Worm (Caenorhabditis elegans) whole organism, L1 larva: ENCODE measurements around the gene tag-297.

ENCODE experiments used
- C04F5.9 ChIP-seq: sonication (generic microtip); optimal IDR thresholded peaks from 2 replicates; lab custom pipeline; 2016; ENCODE audit warnings: missing genetic modification characterization, missing compliant biosample characterization
- C34B4.2 ChIP-seq: sonication (generic microtip); optimal IDR thresholded peaks from 2 replicates; lab custom pipeline; 2017; ENCODE audit warnings: mild to moderate bottlenecking, missing genetic modification characterization, missing compliant biosample characterization
- Y116A8C.19 ChIP-seq: sonication (generic microtip); optimal IDR thresholded peaks from 2 replicates; lab custom pipeline; 2016; ENCODE audit warnings: missing compliant biosample characterization, missing genetic modification characterization, borderline replicate concordance
- alr-1 ChIP-seq: fragments of 200-800 bp; sonication (Bioruptor generic); optimal IDR thresholded peaks from 2 replicates; lab custom pipeline; 2018; ENCODE audit warnings: borderline replicate concordance, mild to moderate bottlenecking, missing genetic modification characterization, missing compliant biosample characterization
- ama-1 ChIP-seq: fragments of 150-350 bp; optimal IDR thresholded peaks from 2 replicates; lab custom pipeline; 2014
- blmp-1 ChIP-seq: fragments of 150-350 bp; optimal IDR thresholded peaks from 2 replicates; lab custom pipeline; 2014; ENCODE audit warnings: missing biosample characterization, missing genetic modification characterization
- ceh-63 ChIP-seq: fragments of 200-800 bp; sonication (Bioruptor generic); optimal IDR thresholded peaks from 2 replicates; lab custom pipeline; 2018; ENCODE audit warnings: mild to moderate bottlenecking, missing genetic modification characterization, missing compliant biosample characterization
- ces-1 ChIP-seq: fragments of 150-350 bp; optimal IDR thresholded peaks from 2 replicates; lab custom pipeline; 2014; ENCODE audit warnings: missing biosample characterization, missing genetic modification reagents, missing genetic modification characterization
- dpl-1 ChIP-seq, 3 experiments: fragments of 150-350 bp in 2 of 3; sonication (generic microtip) in 1 of 3; optimal IDR thresholded peaks; 2 replicates each; lab custom pipeline; 2014 to 2017; ENCODE audit warnings: missing biosample characterization in 3 of 3, missing genetic modification characterization in 3 of 3, missing genetic modification reagents in 3 of 3
- dsc-1 ChIP-seq: sonication (generic microtip); optimal IDR thresholded peaks from 2 replicates; lab custom pipeline; 2016; ENCODE audit warnings: mild to moderate bottlenecking, missing genetic modification characterization, missing compliant biosample characterization
- efl-1 ChIP-seq, 4 experiments: fragments of 150-350 bp; optimal IDR thresholded peaks in 3 of 4; peaks in 1 of 4; 1 replicate in 1 of 4; 2 replicates in 3 of 4; lab custom pipeline; 2014; ENCODE audit warnings: missing biosample characterization in 2 of 4, missing genetic modification characterization in 2 of 4, missing genetic modification reagents in 2 of 4
- efl-3 ChIP-seq: fragments of 200-800 bp; sonication (Bioruptor generic); optimal IDR thresholded peaks from 2 replicates; lab custom pipeline; 2018; ENCODE audit warnings: mild to moderate bottlenecking, missing genetic modification characterization, missing compliant biosample characterization
- egl-27 ChIP-seq, 2 experiments: fragments of 150-350 bp in 1 of 2; sonication (generic microtip); optimal IDR thresholded peaks; 3 replicates each; lab custom pipeline; 2017 to 2018; ENCODE audit warnings: missing biosample characterization in 2 of 2, missing genetic modification characterization in 2 of 2, missing genetic modification reagents in 2 of 2
- elt-2 ChIP-seq: sonication (generic microtip); optimal IDR thresholded peaks from 2 replicates; lab custom pipeline; 2016; ENCODE audit warnings: missing genetic modification characterization, mild to moderate bottlenecking, inconsistent platforms, missing compliant biosample characterization, missing genetic modification reagents
- elt-3 ChIP-seq, 6 experiments: fragments of 150-350 bp in 1 of 6; sonication (generic microtip); optimal IDR thresholded peaks; 2 replicates each; lab custom pipeline; 2017 to 2018; ENCODE audit warnings: missing biosample characterization in 6 of 6, missing genetic modification characterization in 6 of 6, inconsistent platforms in 1 of 6
- fkh-10 ChIP-seq: sonication (generic microtip); optimal IDR thresholded peaks from 2 replicates; lab custom pipeline; 2017; ENCODE audit warnings: missing biosample characterization, missing genetic modification reagents, missing genetic modification characterization
- fkh-8 ChIP-seq: sonication (generic microtip); optimal IDR thresholded peaks from 2 replicates; lab custom pipeline; 2016; ENCODE audit warnings: mild to moderate bottlenecking, missing genetic modification characterization, missing compliant biosample characterization
- grh-1 ChIP-seq: fragments of 200-800 bp; sonication (Bioruptor generic); IDR thresholded peaks from 2 replicates; pipeline ENCODE4 v1.3.6; 2022; ENCODE audit warnings: missing genetic modification reagents, missing genetic modification characterization, missing compliant biosample characterization
- hlh-17 ChIP-seq: fragments of 200-800 bp; sonication (Bioruptor generic); optimal IDR thresholded peaks from 2 replicates; lab custom pipeline; 2018; ENCODE audit warnings: missing genetic modification characterization, mild to moderate bottlenecking, missing compliant biosample characterization, moderate library complexity, borderline replicate concordance
- hlh-4 ChIP-seq: sonication (generic microtip); optimal IDR thresholded peaks from 2 replicates; lab custom pipeline; 2016; ENCODE audit warnings: mild to moderate bottlenecking, missing genetic modification characterization, missing compliant biosample characterization
- irx-1 ChIP-seq: sonication (generic microtip); optimal IDR thresholded peaks from 2 replicates; lab custom pipeline; 2016; ENCODE audit warnings: missing genetic modification characterization, missing compliant biosample characterization
- isw-1 ChIP-seq: fragments of 200-800 bp; sonication (Bioruptor generic); IDR thresholded peaks from 2 replicates; pipeline ENCODE4 v1.3.6; 2022; ENCODE audit warnings: missing genetic modification characterization, missing compliant biosample characterization
- lin-13 ChIP-seq: fragments of 150-350 bp; optimal IDR thresholded peaks from 2 replicates; lab custom pipeline; 2014; ENCODE audit warnings: missing biosample characterization, missing genetic modification reagents, missing genetic modification characterization
- lin-14 ChIP-seq: fragments of 200-800 bp; sonication (Bioruptor generic); optimal IDR thresholded peaks from 2 replicates; lab custom pipeline; 2018; ENCODE audit warnings: mild to moderate bottlenecking, missing genetic modification characterization, moderate library complexity, missing compliant biosample characterization
- lin-39 ChIP-seq: fragments of 150-350 bp; optimal IDR thresholded peaks from 2 replicates; lab custom pipeline; 2014; ENCODE audit warnings: missing biosample characterization, missing genetic modification reagents, missing genetic modification characterization
- lir-3 ChIP-seq: sonication (generic microtip); optimal IDR thresholded peaks from 2 replicates; lab custom pipeline; 2016; ENCODE audit warnings: mild to moderate bottlenecking, missing genetic modification characterization, moderate library complexity, missing compliant biosample characterization; ENCODE audit not compliant: poor library complexity
- mef-2 ChIP-seq: fragments of 150-350 bp; optimal IDR thresholded peaks from 2 replicates; lab custom pipeline; 2014; ENCODE audit warnings: missing biosample characterization, missing genetic modification characterization
- nhr-19 ChIP-seq: fragments of 200-800 bp; sonication (Bioruptor generic); conservative IDR thresholded peaks from 2 replicates; pipeline ENCODE4 v1.3.6; 2022; ENCODE audit warnings: missing genetic modification characterization, missing compliant biosample characterization
- nhr-20 ChIP-seq: sonication (generic microtip); optimal IDR thresholded peaks from 2 replicates; lab custom pipeline; 2016; ENCODE audit warnings: mild to moderate bottlenecking, missing genetic modification characterization, missing compliant biosample characterization
- nhr-237 ChIP-seq: fragments of 150-350 bp; optimal IDR thresholded peaks from 2 replicates; lab custom pipeline; 2014; ENCODE audit warnings: missing biosample characterization, missing genetic modification characterization
- nhr-47 ChIP-seq: sonication (generic microtip); optimal IDR thresholded peaks from 2 replicates; lab custom pipeline; 2016; ENCODE audit warnings: mild to moderate bottlenecking, missing genetic modification characterization, moderate library complexity, missing compliant biosample characterization
- nhr-71 ChIP-seq: sonication (generic microtip); optimal IDR thresholded peaks from 2 replicates; lab custom pipeline; 2016; ENCODE audit warnings: mild to moderate bottlenecking, missing genetic modification characterization, moderate library complexity, missing compliant biosample characterization
- nhr-76 ChIP-seq: sonication (generic microtip); optimal IDR thresholded peaks from 2 replicates; lab custom pipeline; 2017; ENCODE audit warnings: missing biosample characterization, missing genetic modification characterization
- nhr-77 ChIP-seq: fragments of 150-350 bp; optimal IDR thresholded peaks from 2 replicates; lab custom pipeline; 2014; ENCODE audit warnings: missing biosample characterization, missing genetic modification characterization
- nhr-90 ChIP-seq: sonication (generic microtip); optimal IDR thresholded peaks from 2 replicates; lab custom pipeline; 2016; ENCODE audit warnings: mild to moderate bottlenecking, missing genetic modification characterization, missing compliant biosample characterization; ENCODE audit not compliant: poor library complexity
- pax-3 ChIP-seq: fragments of 200-800 bp; sonication (Bioruptor generic); optimal IDR thresholded peaks from 2 replicates; lab custom pipeline; 2018; ENCODE audit warnings: mild to moderate bottlenecking, missing genetic modification characterization, moderate library complexity, missing compliant biosample characterization
- pqm-1 ChIP-seq: sonication (generic microtip); optimal IDR thresholded peaks from 3 replicates; lab custom pipeline; 2017; ENCODE audit warnings: missing biosample characterization, missing genetic modification characterization
- rnt-1 ChIP-seq: sonication (generic microtip); optimal IDR thresholded peaks from 2 replicates; lab custom pipeline; 2016; ENCODE audit warnings: mild to moderate bottlenecking, missing genetic modification characterization, moderate library complexity, missing compliant biosample characterization
- snpc-4 ChIP-seq: fragments of 150-350 bp; optimal IDR thresholded peaks from 2 replicates; lab custom pipeline; 2014; ENCODE audit warnings: missing biosample characterization, missing genetic modification characterization
- snu-23 ChIP-seq: sonication (generic microtip); optimal IDR thresholded peaks from 2 replicates; lab custom pipeline; 2016; ENCODE audit warnings: missing genetic modification characterization, missing compliant biosample characterization
- sox-4 ChIP-seq: sonication (generic microtip); optimal IDR thresholded peaks from 2 replicates; lab custom pipeline; 2016; ENCODE audit warnings: missing genetic modification characterization, missing compliant biosample characterization
- swsn-7 ChIP-seq: sonication (generic microtip); optimal IDR thresholded peaks from 2 replicates; lab custom pipeline; 2016; ENCODE audit warnings: missing genetic modification characterization, missing compliant biosample characterization
- unc-130 ChIP-seq: fragments of 150-350 bp; optimal IDR thresholded peaks from 2 replicates; lab custom pipeline; 2017; ENCODE audit warnings: missing biosample characterization, missing genetic modification characterization, inconsistent platforms
- vab-15 ChIP-seq: sonication (generic microtip); optimal IDR thresholded peaks from 2 replicates; lab custom pipeline; 2017; ENCODE audit warnings: missing genotype, mild to moderate bottlenecking, missing genetic modification characterization, missing compliant biosample characterization
- zag-1 ChIP-seq: fragments of 150-350 bp; optimal IDR thresholded peaks from 2 replicates; lab custom pipeline; 2014; ENCODE audit warnings: missing biosample characterization, missing genetic modification characterization
- zip-4 ChIP-seq: fragments of 200-800 bp; sonication (Bioruptor generic); optimal IDR thresholded peaks from 2 replicates; lab custom pipeline; 2018; ENCODE audit warnings: mild to moderate bottlenecking, missing genetic modification characterization, moderate library complexity, missing compliant biosample characterization

The tag-297 gene

DNA sequence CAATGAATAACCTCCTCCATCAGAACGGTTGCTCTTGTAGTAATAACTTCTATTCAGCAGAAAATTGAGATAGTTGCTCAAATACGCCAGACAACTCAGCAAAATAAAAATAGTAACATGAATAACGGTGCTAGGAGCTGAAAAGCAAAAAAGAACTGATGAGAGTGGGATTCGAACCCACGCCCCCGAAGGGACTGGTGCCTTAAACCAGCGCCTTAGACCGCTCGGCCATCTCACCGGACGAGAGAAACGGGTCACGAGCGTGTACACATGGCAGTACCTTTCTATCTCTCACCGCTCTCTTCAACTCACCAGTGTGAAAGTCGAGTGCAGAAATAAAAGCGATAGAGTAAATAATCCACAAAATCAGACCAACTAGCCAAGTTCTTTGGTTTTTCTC, 7.7 kb downstream of the tag-297 start (continued):
- TF ChIP-seq dpl-1 (GFP tag; optimal IDR thresholded peaks at IDR 0.05; lab: Kevin White, UChicago) (peak; percentile 12 to 41 (median 28)), zip-4 (GFP tag; lab: Kevin White, UChicago) (no peak), C34B4.2 (tag; lab: Kevin White, UChicago) (no peak), lin-39 (tag; lab: Kevin White, UChicago) (no peak), fkh-10 (no peak), dsc-1 (tag; lab: Kevin White, UChicago) (peak; percentile 45), nhr-19 (GFP tag; lab: Robert Waterston, UW) (peak; percentile 66), lir-3 (peak; percentile 21), isw-1 (peak; percentile 59), fkh-8 (tag; lab: Kevin White, UChicago) (peak; percentile 39), snu-23 (GFP tag; lab: Kevin White, UChicago) (peak; percentile 71), grh-1 (GFP tag; lab: Robert Waterston, UW) (no peak), elt-2 (tag; lab: Kevin White, UChicago) (no peak), hlh-17 (GFP tag; lab: Kevin White, UChicago) (no peak), elt-3 (tag; optimal IDR thresholded peaks at IDR 0.05; lab: Kevin White, UChicago) (peak in 1 of 6 experiments; percentile 22), unc-130 (tag; lab: Kevin White, UChicago) (peak; percentile 71), nhr-47 (tag; lab: Kevin White, UChicago) (no peak), efl-3 (no peak), hlh-4 (tag; lab: Kevin White, UChicago) (no peak), nhr-76 (tag; lab: Kevin White, UChicago) (no peak), ceh-63 (GFP tag; lab: Kevin White, UChicago) (no peak), C04F5.9 (tag; lab: Kevin White, UChicago) (no peak), efl-1 (optimal IDR thresholded peaks at IDR 0.05; lab: Kevin White, UChicago) (peak; percentile 49 to 50), efl-1 (GFP tag; optimal IDR thresholded peaks at IDR 0.05 in 1 of 2; lab: Kevin White, UChicago) (peak; percentile 34 to 94), egl-27 (tag; optimal IDR thresholded peaks at IDR 0.05; lab: Kevin White, UChicago) (no peak), alr-1 (tag; lab: Kevin White, UChicago) (no peak), pax-3 (tag; lab: Kevin White, UChicago) (peak; percentile 22), ama-1 (lab: Kevin White, UChicago) (no peak), Y116A8C.19 (tag; lab: Kevin White, UChicago) (no peak), pqm-1 (tag; lab: Kevin White, UChicago) (no peak), blmp-1 (tag; lab: Kevin White, UChicago) (no peak), rnt-1 (tag; lab: Kevin White, UChicago) (peak; percentile 74), nhr-20 (peak; percentile 47), irx-1 (peak; percentile 32), sox-4 (tag; lab: Kevin White, UChicago) (no peak), zag-1 (no peak), lin-13 (no peak), nhr-237 (tag; lab: Kevin White, UChicago) (no peak), vab-15 (no peak), swsn-7 (tag; lab: Kevin White, UChicago) (peak; percentile 46), mef-2 (tag; lab: Kevin White, UChicago) (no peak), ces-1 (no peak), nhr-77 (tag; lab: Kevin White, UChicago) (peak; percentile 87)

DNA sequence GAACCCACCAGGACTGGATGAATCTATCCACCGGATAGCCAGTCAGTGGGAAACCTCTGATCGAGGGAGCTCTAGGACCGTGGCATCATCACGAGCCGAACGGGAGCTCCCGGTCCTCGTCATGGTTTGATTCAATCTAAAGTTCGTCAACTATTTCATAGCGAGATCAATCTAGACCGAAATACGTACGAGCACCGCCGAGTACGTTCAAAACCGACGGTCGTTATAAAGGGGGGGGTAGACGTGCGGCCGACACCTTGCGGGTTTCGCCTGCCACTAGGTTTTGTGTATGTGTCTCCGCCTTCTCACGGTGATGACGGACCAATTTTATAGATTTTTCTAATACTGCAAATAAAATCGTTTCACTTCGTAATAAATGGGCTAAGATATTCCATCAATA, 8.5 kb downstream of the tag-297 start:
- TF ChIP-seq dsc-1 (tag; lab: Kevin White, UChicago) (peak; percentile 23), nhr-47 (tag; lab: Kevin White, UChicago) (peak; percentile 44), grh-1 (GFP tag; lab: Robert Waterston, UW) (peak; percentile 21; the same call in 1 of the 2 replicates), nhr-71 (tag; lab: Kevin White, UChicago) (peak; percentile 22), efl-1 (optimal IDR thresholded peaks at IDR 0.05; lab: Kevin White, UChicago) (peak in 1 of 2 experiments; percentile 12), efl-1 (GFP tag; optimal IDR thresholded peaks at IDR 0.05 in 1 of 2; lab: Kevin White, UChicago) (peak in 1 of 2 experiments; percentile 21), snpc-4 (peak; percentile 89), nhr-90 (tag; lab: Kevin White, UChicago) (peak; percentile 3), swsn-7 (tag; lab: Kevin White, UChicago) (peak; percentile 14), nhr-19 (GFP tag; lab: Robert Waterston, UW) (peak; percentile 79), lin-14 (GFP tag; lab: Kevin White, UChicago) (peak; percentile 21)
